Worm (Caenorhabditis elegans): ENCODE measurements around the gene clec-141.

clec-141 gene

ce11 chrII:5389831-5390323 is 17.6 kb downstream of the clec-141 start, which contains the start of gene ndx-6:
ndx-6 (minus strand) TSS chrII:5389881.
- TF ChIP-seq grh-1 (GFP tag; IDR thresholded peaks at IDR 0.05) (peak; percentile 60), C04F5.9 (tag; optimal IDR thresholded peaks at IDR 0.05) (peak; percentile 33), dpl-1 (GFP tag; optimal IDR thresholded peaks at IDR 0.05) (peak; percentile 99), sptf-1 (tag; optimal IDR thresholded peaks at IDR 0.05) (no peak), alr-1 (tag; optimal IDR thresholded peaks at IDR 0.05; ENCODE audit: borderline replicate concordance) (no peak), fos-1 (tag; optimal IDR thresholded peaks at IDR 0.05) (peak; percentile 76), aly-2 (tag; optimal IDR thresholded peaks at IDR 0.05) (peak; percentile 82), ama-1 (optimal IDR thresholded peaks at IDR 0.05) (peak; percentile 75), ztf-4 (tag; optimal IDR thresholded peaks at IDR 0.05) (peak; percentile 76), nhr-47 (tag; optimal IDR thresholded peaks at IDR 0.05) (peak; percentile 90), dsc-1 (tag; optimal IDR thresholded peaks at IDR 0.05) (peak; percentile 88), tlp-1 (tag; optimal IDR thresholded peaks at IDR 0.05) (no peak), isw-1 (GFP tag; IDR thresholded peaks at IDR 0.05) (peak; percentile 74), egl-13 (tag; optimal IDR thresholded peaks at IDR 0.05) (peak; percentile 64), mef-2 (tag; optimal IDR thresholded peaks at IDR 0.05) (no peak), nhr-20 (tag; optimal IDR thresholded peaks at IDR 0.05) (peak; percentile 91), rnt-1 (tag; optimal IDR thresholded peaks at IDR 0.05) (peak; percentile 93), ets-5 (GFP tag; IDR thresholded peaks at IDR 0.05) (no peak), vab-15 (tag; optimal IDR thresholded peaks at IDR 0.05) (no peak), sox-4 (tag; optimal IDR thresholded peaks at IDR 0.05) (peak; percentile 32), fkh-4 (tag; optimal IDR thresholded peaks at IDR 0.05; ENCODE audit: borderline replicate concordance) (no peak), pax-3 (tag; optimal IDR thresholded peaks at IDR 0.05) (peak; percentile 7), pag-3 (tag; optimal IDR thresholded peaks at IDR 0.05; ENCODE audit: borderline replicate concordance, insufficient read depth) (no peak), ztf-11 (tag; optimal IDR thresholded peaks at IDR 0.05) (peak in 1 of 2 experiments; percentile 27), nhr-12 (tag; optimal IDR thresholded peaks at IDR 0.05) (no peak), swsn-7 (tag; optimal IDR thresholded peaks at IDR 0.05) (peak; percentile 87), pqm-1 (tag; optimal IDR thresholded peaks at IDR 0.05) (no peak), unc-62 (GFP tag; optimal IDR thresholded peaks at IDR 0.05) (no peak), unc-86 (tag; optimal IDR thresholded peaks at IDR 0.05) (peak; percentile 76), ces-1 (GFP tag; optimal IDR thresholded peaks at IDR 0.05) (no peak), aha-1 (tag; optimal IDR thresholded peaks at IDR 0.05) (no peak), ceh-8 (GFP tag; optimal IDR thresholded peaks at IDR 0.05) (no peak), ceh-63 (GFP tag; optimal IDR thresholded peaks at IDR 0.05) (no peak), hlh-17 (GFP tag; optimal IDR thresholded peaks at IDR 0.05; ENCODE audit: borderline replicate concordance) (no peak), nhr-90 (tag; optimal IDR thresholded peaks at IDR 0.05; ENCODE audit: poor library complexity) (peak; percentile 88), hpl-2 (GFP tag; optimal IDR thresholded peaks at IDR 0.05) (no peak), lir-3 (tag; optimal IDR thresholded peaks at IDR 0.05; ENCODE audit: poor library complexity) (peak; percentile 62), fkh-10 (GFP tag; optimal IDR thresholded peaks at IDR 0.05) (peak; percentile 46), zag-1 (tag; optimal IDR thresholded peaks at IDR 0.05) (no peak), nhr-28 (tag; optimal IDR thresholded peaks at IDR 0.05) (no peak), lin-39 (tag; optimal IDR thresholded peaks at IDR 0.05) (peak; percentile 65), efl-1 (optimal IDR thresholded peaks at IDR 0.05) (peak; percentile 92 to 99), efl-1 (GFP tag; optimal IDR thresholded peaks at IDR 0.05 in 1 of 2) (peak; percentile 98 to 100), xbp-1 (tag; optimal IDR thresholded peaks at IDR 0.05) (peak; percentile 88), ceh-88 (GFP tag; IDR thresholded peaks at IDR 0.05) (no peak), unc-98 (GFP tag; IDR thresholded peaks at IDR 0.05) (no peak), lin-35 (GFP tag; optimal IDR thresholded peaks at IDR 0.05) (peak; percentile 99 to 100), lsy-2 (tag; optimal IDR thresholded peaks at IDR 0.05) (peak; percentile 90 to 92), fkh-8 (tag; optimal IDR thresholded peaks at IDR 0.05) (peak; percentile 80), snu-23 (GFP tag; optimal IDR thresholded peaks at IDR 0.05) (peak; percentile 93), tbx-2 (tag; optimal IDR thresholded peaks at IDR 0.05) (peak; percentile 83), unc-30 (tag; optimal IDR thresholded peaks at IDR 0.05) (no peak), nhr-76 (tag; optimal IDR thresholded peaks at IDR 0.05) (no peak)

Data from whole organism, L1 larva.